Worm (Caenorhabditis elegans) whole organism, L2 larva: ENCODE results near the gene Y60C6A.2.

Experiments
- Y55F3AM.14 ChIP-seq: fragments of 200-800 bp; sonication (Bioruptor generic); optimal IDR thresholded peaks from 2 replicates; lab custom pipeline; 2018; ENCODE audit warnings: mild to moderate bottlenecking, missing genetic modification characterization, missing compliant biosample characterization
- ZK546.5 ChIP-seq: sonication (generic microtip); optimal IDR thresholded peaks from 2 replicates; lab custom pipeline; 2017; ENCODE audit warnings: missing biosample characterization, missing genetic modification characterization
- aly-2 ChIP-seq: fragments of 150-350 bp; optimal IDR thresholded peaks from 2 replicates; lab custom pipeline; 2014; ENCODE audit warnings: missing biosample characterization, missing genetic modification characterization
- ama-1 ChIP-seq: fragments of 150-350 bp; optimal IDR thresholded peaks from 2 replicates; lab custom pipeline; 2018; ENCODE audit warnings: inconsistent platforms
- blmp-1 ChIP-seq: sonication (generic microtip); optimal IDR thresholded peaks from 2 replicates; lab custom pipeline; 2017; ENCODE audit warnings: missing genetic modification characterization, mild to moderate bottlenecking, missing compliant biosample characterization, antibody characterized with exemption, moderate library complexity; ENCODE audit not compliant: insufficient read depth
- ceh-16 ChIP-seq: fragments of 150-350 bp; optimal IDR thresholded peaks from 2 replicates; lab custom pipeline; 2014; ENCODE audit warnings: missing biosample characterization, missing genetic modification characterization
- crh-2 ChIP-seq: sonication (generic microtip); optimal IDR thresholded peaks from 2 replicates; lab custom pipeline; 2017; ENCODE audit warnings: missing biosample characterization, missing genetic modification characterization
- dmd-4 ChIP-seq: sonication (generic microtip); optimal IDR thresholded peaks from 2 replicates; lab custom pipeline; 2017; ENCODE audit warnings: missing biosample characterization, missing genetic modification characterization
- egl-27 ChIP-seq: sonication (generic microtip); optimal IDR thresholded peaks from 3 replicates; lab custom pipeline; 2017; ENCODE audit warnings: missing biosample characterization, missing genetic modification reagents, missing genetic modification characterization
- elt-1 ChIP-seq: fragments of 150-350 bp; optimal IDR thresholded peaks from 2 replicates; lab custom pipeline; 2014; ENCODE audit warnings: missing biosample characterization, missing genetic modification characterization
- elt-3 ChIP-seq: sonication (generic microtip); optimal IDR thresholded peaks from 2 replicates; lab custom pipeline; 2017; ENCODE audit warnings: missing biosample characterization, missing genetic modification characterization
- fos-1 ChIP-seq: fragments of 150-350 bp; optimal IDR thresholded peaks from 2 replicates; lab custom pipeline; 2014; ENCODE audit warnings: missing biosample characterization, missing genetic modification characterization
- gmeb-1 ChIP-seq: fragments of 150-350 bp; optimal IDR thresholded peaks from 2 replicates; lab custom pipeline; 2014; ENCODE audit warnings: missing biosample characterization, missing genetic modification characterization
- lin-11 ChIP-seq: fragments of 150-350 bp; sonication (generic microtip); optimal IDR thresholded peaks from 2 replicates; lab custom pipeline; 2014; ENCODE audit warnings: missing biosample characterization, missing genetic modification characterization, inconsistent platforms, mixed read lengths
- lin-13 ChIP-seq: fragments of 150-350 bp; optimal IDR thresholded peaks from 2 replicates; lab custom pipeline; 2014; ENCODE audit warnings: missing biosample characterization, missing genetic modification reagents, missing genetic modification characterization
- lin-39 ChIP-seq: fragments of 150-350 bp; optimal IDR thresholded peaks from 2 replicates; lab custom pipeline; 2014; ENCODE audit warnings: missing biosample characterization, missing genetic modification reagents, missing genetic modification characterization
- lsy-2 ChIP-seq, 2 experiments: fragments of 150-350 bp in 1 of 2; sonication (generic microtip) in 1 of 2; optimal IDR thresholded peaks; 2 replicates each; lab custom pipeline; 2014 to 2017; ENCODE audit warnings: missing biosample characterization in 2 of 2, missing genetic modification characterization in 2 of 2
- mbf-1 ChIP-seq: sonication (generic microtip); optimal IDR thresholded peaks from 2 replicates; lab custom pipeline; 2017; ENCODE audit warnings: missing biosample characterization, missing genetic modification characterization
- mdl-1 ChIP-seq, 2 experiments: fragments of 150-350 bp in 1 of 2; sonication (generic microtip) in 1 of 2; optimal IDR thresholded peaks; 2 replicates each; lab custom pipeline; 2017; ENCODE audit warnings: missing biosample characterization in 2 of 2, missing genetic modification characterization in 2 of 2
- nhr-10 ChIP-seq: sonication (generic microtip); optimal IDR thresholded peaks from 2 replicates; lab custom pipeline; 2017; ENCODE audit warnings: missing biosample characterization, missing genetic modification characterization
- nhr-12 ChIP-seq: fragments of 150-350 bp; optimal IDR thresholded peaks from 2 replicates; lab custom pipeline; 2014; ENCODE audit warnings: missing biosample characterization, missing genetic modification characterization
- nhr-129 ChIP-seq: fragments of 150-350 bp; optimal IDR thresholded peaks from 2 replicates; lab custom pipeline; 2014; ENCODE audit warnings: missing biosample characterization, missing genetic modification characterization
- nhr-21 ChIP-seq: fragments of 150-350 bp; optimal IDR thresholded peaks from 2 replicates; lab custom pipeline; 2014; ENCODE audit warnings: missing biosample characterization, missing genetic modification characterization
- nhr-237 ChIP-seq: fragments of 150-350 bp; optimal IDR thresholded peaks from 2 replicates; lab custom pipeline; 2014; ENCODE audit warnings: missing biosample characterization, missing genetic modification characterization
- nhr-25 ChIP-seq: fragments of 150-350 bp; sonication (generic microtip); optimal IDR thresholded peaks from 3 replicates; lab custom pipeline; 2014; ENCODE audit warnings: missing biosample characterization, missing genetic modification characterization
- nhr-6 ChIP-seq: fragments of 150-350 bp; optimal IDR thresholded peaks from 2 replicates; lab custom pipeline; 2014; ENCODE audit warnings: missing biosample characterization, missing genetic modification characterization
- nhr-77 ChIP-seq: fragments of 150-350 bp; optimal IDR thresholded peaks from 2 replicates; lab custom pipeline; 2014; ENCODE audit warnings: missing biosample characterization, missing genetic modification characterization
- peb-1 ChIP-seq: fragments of 150-350 bp; optimal IDR thresholded peaks from 2 replicates; lab custom pipeline; 2014; ENCODE audit warnings: missing biosample characterization, missing genetic modification characterization
- skn-1 ChIP-seq: sonication (generic microtip); optimal IDR thresholded peaks from 2 replicates; lab custom pipeline; 2017; ENCODE audit warnings: missing biosample characterization, missing genetic modification characterization
- sma-3 ChIP-seq: sonication (generic microtip); optimal IDR thresholded peaks from 2 replicates; lab custom pipeline; 2016; ENCODE audit warnings: missing genetic modification reagents, missing genetic modification characterization, missing compliant biosample characterization
- sma-9 ChIP-seq, 2 experiments: fragments of 150-350 bp in 1 of 2; sonication (generic microtip) in 1 of 2; optimal IDR thresholded peaks; 2 replicates each; lab custom pipeline; 2014 to 2016; ENCODE audit warnings: missing genetic modification characterization in 2 of 2, mild to moderate bottlenecking in 1 of 2, missing biosample characterization in 1 of 2, missing compliant biosample characterization in 1 of 2, missing genetic modification reagents in 1 of 2, moderate library complexity in 1 of 2
- snpc-4 ChIP-seq: fragments of 150-350 bp; optimal IDR thresholded peaks from 2 replicates; lab custom pipeline; 2014; ENCODE audit warnings: missing biosample characterization, missing genetic modification characterization
- unc-39 ChIP-seq: fragments of 150-350 bp; optimal IDR thresholded peaks from 2 replicates; lab custom pipeline; 2014; ENCODE audit warnings: missing biosample characterization, missing genetic modification characterization
- unc-62 ChIP-seq: fragments of 150-350 bp; optimal IDR thresholded peaks from 2 replicates; lab custom pipeline; 2014; ENCODE audit warnings: missing biosample characterization, missing genetic modification reagents, missing genetic modification characterization
- zag-1 ChIP-seq: fragments of 150-350 bp; optimal IDR thresholded peaks from 2 replicates; lab custom pipeline; 2014; ENCODE audit warnings: missing biosample characterization, missing genetic modification characterization
- ztf-1 ChIP-seq: fragments of 200-800 bp; sonication (Bioruptor generic); conservative IDR thresholded peaks from 2 replicates; pipeline ENCODE4 v1.3.6; 2022; ENCODE audit warnings: missing genetic modification characterization, missing compliant biosample characterization
- ztf-11 ChIP-seq: sonication (generic microtip); optimal IDR thresholded peaks from 2 replicates; lab custom pipeline; 2017; ENCODE audit warnings: missing biosample characterization, missing genetic modification characterization

The Y60C6A.2 gene

ce11 chrV:4750294-4750693, 34.9 kb downstream of the Y60C6A.2 start, which contains the start of gene C18G1.6:
TSS of gene C18G1.6 (plus strand) at chrV:4750594.
- TF ChIP-seq ztf-1 (GFP tag; lab: Robert Waterston, UW) = no peak
- no peak for TF ChIP-seq unc-62 (GFP tag; lab: Kevin White, UChicago)
- no peak for TF ChIP-seq skn-1 (tag; lab: Kevin White, UChicago)
- no peak for TF ChIP-seq lsy-2 (tag; optimal IDR thresholded peaks at IDR 0.05; lab: Kevin White, UChicago)
- TF ChIP-seq snpc-4 (tag; lab: Kevin White, UChicago) = no peak
- TF ChIP-seq ztf-11 (tag; lab: Kevin White, UChicago) = no peak
- no peak for TF ChIP-seq ceh-16
- no peak for TF ChIP-seq nhr-12 (tag; lab: Kevin White, UChicago)
- no peak for TF ChIP-seq nhr-25 (tag; lab: Kevin White, UChicago)
- TF ChIP-seq lin-11 (tag; lab: Kevin White, UChicago) = no peak
- TF ChIP-seq lin-39 (tag; lab: Kevin White, UChicago) = no peak
- TF ChIP-seq lin-13 (GFP tag; lab: Kevin White, UChicago) = no peak
- TF ChIP-seq fos-1 (tag; lab: Kevin White, UChicago) = no peak
- no peak for TF ChIP-seq unc-39 (tag; lab: Kevin White, UChicago)
- TF ChIP-seq dmd-4 (tag; lab: Kevin White, UChicago) = no peak
- no peak for TF ChIP-seq nhr-10 (tag; lab: Kevin White, UChicago)
- TF ChIP-seq nhr-237 (tag; lab: Kevin White, UChicago) = no peak
- TF ChIP-seq nhr-77 (tag; lab: Kevin White, UChicago) = no peak
- TF ChIP-seq aly-2 (tag; lab: Kevin White, UChicago) = no peak
- TF ChIP-seq elt-3 (tag; lab: Kevin White, UChicago) = no peak

- TF ChIP-seq elt-1 (tag; lab: Kevin White, UChicago) (no peak), sma-3 (no peak), lin-13 (GFP tag; lab: Kevin White, UChicago) (no peak), nhr-6 (tag; lab: Kevin White, UChicago) (no peak), nhr-77 (tag; lab: Kevin White, UChicago) (no peak), ztf-11 (tag; lab: Kevin White, UChicago) (no peak), nhr-21 (tag; lab: Kevin White, UChicago) (no peak), skn-1 (tag; lab: Kevin White, UChicago) (no peak), mdl-1 (tag; optimal IDR thresholded peaks at IDR 0.05; lab: Kevin White, UChicago) (no peak), snpc-4 (tag; lab: Kevin White, UChicago) (no peak), blmp-1 (tag; lab: Kevin White, UChicago) (no peak), egl-27 (tag; lab: Kevin White, UChicago) (no peak), nhr-10 (tag; lab: Kevin White, UChicago) (no peak), dmd-4 (tag; lab: Kevin White, UChicago) (no peak), sma-9 (GFP tag; optimal IDR thresholded peaks at IDR 0.05; lab: Kevin White, UChicago) (no peak), sma-9 (tag; optimal IDR thresholded peaks at IDR 0.05; lab: Kevin White, UChicago) (no peak), Y55F3AM.14 (GFP tag; lab: Kevin White, UChicago) (no peak), ama-1 (lab: Kevin White, UChicago) (no peak), ZK546.5 (no peak)
Observed at ce11 chrV:4745269-4745668, 40.0 kb downstream of the Y60C6A.2 start, which contains the start of gene C18G1.7. TSS of gene C18G1.7 (plus strand) at chrV:4745569.

- TF ChIP-seq peb-1 (tag; lab: Kevin White, UChicago) (no peak), unc-39 (tag; lab: Kevin White, UChicago) (no peak), zag-1 (no peak), nhr-10 (tag; lab: Kevin White, UChicago) (no peak), fos-1 (tag; lab: Kevin White, UChicago) (peak; percentile 47), sma-9 (GFP tag; optimal IDR thresholded peaks at IDR 0.05; lab: Kevin White, UChicago) (peak; percentile 45), sma-9 (tag; optimal IDR thresholded peaks at IDR 0.05; lab: Kevin White, UChicago) (no peak), lin-39 (tag; lab: Kevin White, UChicago) (no peak), gmeb-1 (peak; percentile 7), nhr-129 (peak; percentile 65), lin-13 (GFP tag; lab: Kevin White, UChicago) (no peak), crh-2 (tag; lab: Kevin White, UChicago) (no peak), ama-1 (lab: Kevin White, UChicago) (no peak), mbf-1 (tag; lab: Kevin White, UChicago) (no peak), sma-3 (no peak)
Observed at ce11 chrV:4742190-4742589, 43.0 kb downstream of the Y60C6A.2 start, which contains the start of gene ugt-61. TSS of gene ugt-61 (plus strand) at chrV:4742422.
